Worm (Caenorhabditis elegans): ENCODE results near the gene cap-2.
A peak's percentile ranks its signal among the peaks of the same experiment; 100 is the strongest.

cap-2 gene

ce11 chrII:10867219-10867618 lies 1.8 kb upstream of the cap-2 start (continued):
- TF ChIP-seq lin-54 (GFP tag; optimal IDR thresholded peaks at IDR 0.05): peak; percentile 20
- TF ChIP-seq tbx-9 (tag; optimal IDR thresholded peaks at IDR 0.05; ENCODE audit: borderline replicate concordance): no peak
- no peak for TF ChIP-seq cebp-1 (GFP tag; IDR thresholded peaks at IDR 0.05)
- TF ChIP-seq cebp-1 (tag; optimal IDR thresholded peaks at IDR 0.05): peak; percentile 56
- no peak for TF ChIP-seq ztf-28 (GFP tag; IDR thresholded peaks at IDR 0.05)
- TF ChIP-seq F52B5.7 (tag; optimal IDR thresholded peaks at IDR 0.05): no peak
- no peak for TF ChIP-seq F55B11.4 (tag; optimal IDR thresholded peaks at IDR 0.05; ENCODE audit: borderline replicate concordance, insufficient read depth)
- no peak for TF ChIP-seq zim-3 (tag; optimal IDR thresholded peaks at IDR 0.05)
- no peak for TF ChIP-seq xnd-1 (tag; optimal IDR thresholded peaks at IDR 0.05)
- TF ChIP-seq madf-8 (GFP tag; conservative IDR thresholded peaks at IDR 0.05): no peak
- no peak for TF ChIP-seq F49E8.2 (tag; optimal IDR thresholded peaks at IDR 0.05; ENCODE audit: insufficient read depth)
- TF ChIP-seq ztf-25 (GFP tag; IDR thresholded peaks at IDR 0.05): no peak

DNA sequence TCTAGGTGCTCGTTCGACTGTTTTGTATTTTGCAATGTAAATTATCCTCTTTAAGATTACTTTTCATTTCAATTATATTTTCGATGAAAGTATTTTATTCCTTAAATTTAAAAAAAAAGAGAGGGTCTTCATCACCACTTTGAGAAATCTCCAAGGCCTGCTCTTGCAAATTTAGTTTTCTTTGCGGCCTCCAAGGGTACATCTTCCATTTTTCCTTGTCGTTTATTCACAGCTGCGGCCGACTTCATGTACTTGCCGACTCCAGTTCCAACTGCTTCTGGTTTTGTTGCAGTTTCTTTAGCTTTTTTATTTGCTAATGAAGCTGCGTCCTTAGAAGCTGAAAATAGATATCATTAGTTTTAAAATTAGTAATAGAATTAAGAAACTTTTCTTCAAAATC lies 1.7 kb downstream of the cap-2 start:
- no peak for TF ChIP-seq mel-28 (tag; optimal IDR thresholded peaks at IDR 0.05; ENCODE audit: borderline replicate concordance)
- TF ChIP-seq K11D2.4 (GFP tag; IDR thresholded peaks at IDR 0.05): no peak
- TF ChIP-seq F33H1.4 (GFP tag; IDR thresholded peaks at IDR 0.05): peak; percentile 42
- TF ChIP-seq ztf-6 (GFP tag; IDR thresholded peaks at IDR 0.05): no peak
- TF ChIP-seq B0261.1 (tag; optimal IDR thresholded peaks at IDR 0.05): no peak
- TF ChIP-seq atf-7 (tag; optimal IDR thresholded peaks at IDR 0.05): peak; percentile 6
- no peak for TF ChIP-seq mes-4 (tag; optimal IDR thresholded peaks at IDR 0.05)
- peak; percentile 49; the same call in 1 of the 2 replicates for TF ChIP-seq madf-6 (GFP tag; IDR thresholded peaks at IDR 0.05)
- TF ChIP-seq Y79H2A.3 (GFP tag; conservative IDR thresholded peaks at IDR 0.05): no peak
- TF ChIP-seq ztf-25 (GFP tag; IDR thresholded peaks at IDR 0.05): 0 out of 2 replicates have a peak, but pooled peaks have one; percentile 66
- 0 out of 2 replicates have a peak, but pooled peaks have one; percentile 20 for TF ChIP-seq nfyb-1 (GFP tag; IDR thresholded peaks at IDR 0.05)
- peak; percentile 81; the same call in 1 of the 2 replicates for TF ChIP-seq ceh-58 (GFP tag; IDR thresholded peaks at IDR 0.05)
- peak; percentile 48 for TF ChIP-seq hrde-1 (tag; optimal IDR thresholded peaks at IDR 0.05; ENCODE audit: borderline replicate concordance)
- peak; percentile 6 for TF ChIP-seq B0035.1 (tag; optimal IDR thresholded peaks at IDR 0.05)
- peak; percentile 5; the same call in 1 of the 2 replicates for TF ChIP-seq hmg-1.2 (GFP tag; IDR thresholded peaks at IDR 0.05)
- peak; percentile 25 for TF ChIP-seq snpc-4 (GFP tag; optimal IDR thresholded peaks at IDR 0.05)
- no peak for TF ChIP-seq snpc-4 (tag; optimal IDR thresholded peaks at IDR 0.05)
- peak; percentile 13; the same call in 1 of the 2 replicates for TF ChIP-seq Y95B8A.8 (GFP tag; IDR thresholded peaks at IDR 0.05)
- TF ChIP-seq B0336.3 (GFP tag; IDR thresholded peaks at IDR 0.05): 0 out of 2 replicates have a peak, but pooled peaks have one; percentile 15
- no peak for TF ChIP-seq cebp-1 (GFP tag; IDR thresholded peaks at IDR 0.05)
- TF ChIP-seq cebp-1 (tag; optimal IDR thresholded peaks at IDR 0.05): peak; percentile 24

ce11 chrII:10872541-10872940 lies 3.5 kb downstream of the cap-2 start, which contains the start of the genes cyn-4 and copz-1:
cyn-4 (minus strand) TSS chrII:10872611.
copz-1 (plus strand) TSS chrII:10872879.
- TF ChIP-seq hmg-20 (GFP tag; IDR thresholded peaks at IDR 0.05): no peak
- no peak for TF ChIP-seq T07F8.4 (tag; optimal IDR thresholded peaks at IDR 0.05)
- TF ChIP-seq attf-5 (GFP tag; optimal IDR thresholded peaks at IDR 0.05): peak; percentile 88
- TF ChIP-seq ceh-27 (GFP tag; optimal IDR thresholded peaks at IDR 0.05): peak; percentile 86
- no peak for TF ChIP-seq egl-18 (GFP tag; IDR thresholded peaks at IDR 0.05)
- TF ChIP-seq mcd-1 (GFP tag; IDR thresholded peaks at IDR 0.05): peak; percentile 67
- TF ChIP-seq akir-1 (GFP tag; optimal IDR thresholded peaks at IDR 0.05): no peak
- TF ChIP-seq F23B12.7 (tag; optimal IDR thresholded peaks at IDR 0.05; ENCODE audit: insufficient read depth): peak; percentile 6
- TF ChIP-seq ZK185.1 (tag; optimal IDR thresholded peaks at IDR 0.05; ENCODE audit: poor library complexity, severe bottlenecking): peak; percentile 82
- no peak for TF ChIP-seq chd-7 (tag; optimal IDR thresholded peaks at IDR 0.05)
- no peak for TF ChIP-seq mes-4 (tag; optimal IDR thresholded peaks at IDR 0.05)
- peak; percentile 93 for TF ChIP-seq F33H1.4 (GFP tag; IDR thresholded peaks at IDR 0.05)
- TF ChIP-seq ceh-40 (GFP tag; IDR thresholded peaks at IDR 0.05): no peak
- 0 out of 2 replicates have a peak, but pooled peaks have one; percentile 56 for TF ChIP-seq bed-2 (GFP tag; IDR thresholded peaks at IDR 0.05)
- peak; percentile 61 for TF ChIP-seq snpc-3.4 (tag; optimal IDR thresholded peaks at IDR 0.05)
- no peak for TF ChIP-seq hlh-12 (tag; optimal IDR thresholded peaks at IDR 0.05)
- TF ChIP-seq die-1 (tag; optimal IDR thresholded peaks at IDR 0.05): no peak
- peak; percentile 84 for TF ChIP-seq dox-1 (GFP tag; IDR thresholded peaks at IDR 0.05)
- TF ChIP-seq tbx-9 (tag; optimal IDR thresholded peaks at IDR 0.05; ENCODE audit: borderline replicate concordance): no peak

Measured in whole organism, young adult.